Worm (Caenorhabditis elegans) whole organism, young adult: Measurements from ENCODE around the gene his-63.

Source experiments
- B0035.1 ChIP-seq: sonication (generic microtip); optimal IDR thresholded peaks from 2 replicates; lab custom pipeline; 2016; ENCODE audit warnings: missing genetic modification characterization, mild to moderate bottlenecking, missing compliant biosample characterization, missing genotype, missing genetic modification reagents
- D2030.7 ChIP-seq: fragments of 200-800 bp; sonication (Bioruptor generic); IDR thresholded peaks from 2 replicates; pipeline ENCODE4 v1.3.6; 2022; ENCODE audit warnings: missing genetic modification reagents, missing genetic modification characterization, missing compliant biosample characterization
- F33H1.4 ChIP-seq: fragments of 200-800 bp; sonication (Bioruptor generic); IDR thresholded peaks from 2 replicates; pipeline ENCODE4 v1.3.6; 2022; ENCODE audit warnings: missing genetic modification reagents, missing genetic modification characterization, missing compliant biosample characterization
- F37B4.10 ChIP-seq: fragments of 200-800 bp; sonication (Bioruptor generic); IDR thresholded peaks from 2 replicates; pipeline ENCODE4 v1.3.6; 2022; ENCODE audit warnings: missing genetic modification characterization, missing compliant biosample characterization
- F52B5.7 ChIP-seq: sonication (generic microtip); optimal IDR thresholded peaks from 2 replicates; lab custom pipeline; 2016; ENCODE audit warnings: mild to moderate bottlenecking, missing genetic modification characterization, missing compliant biosample characterization
- Y79H2A.3 ChIP-seq: fragments of 200-800 bp; sonication (Bioruptor generic); conservative IDR thresholded peaks from 2 replicates; pipeline ENCODE4 v1.3.6; 2022; ENCODE audit warnings: missing genetic modification reagents, missing genetic modification characterization, missing compliant biosample characterization
- ama-1 ChIP-seq, 3 experiments: fragments of 150-350 bp in 1 of 3; sonication (generic microtip) in 2 of 3; optimal IDR thresholded peaks; 2 replicates each; lab custom pipeline; 2014 to 2018; ENCODE audit warnings: missing biosample characterization in 2 of 3, missing genetic modification characterization in 2 of 3, missing genetic modification reagents in 2 of 3
- aptf-2 ChIP-seq: fragments of 200-800 bp; sonication (Bioruptor generic); conservative IDR thresholded peaks from 2 replicates; pipeline ENCODE4 v1.3.6; 2022; ENCODE audit warnings: missing genetic modification reagents, missing genetic modification characterization, missing compliant biosample characterization
- athp-1 ChIP-seq: sonication (generic microtip); optimal IDR thresholded peaks from 2 replicates; lab custom pipeline; 2017; ENCODE audit warnings: mild to moderate bottlenecking, missing genetic modification characterization, missing compliant biosample characterization
- ceh-58 ChIP-seq: fragments of 200-800 bp; sonication (Bioruptor generic); IDR thresholded peaks from 2 replicates; pipeline ENCODE4 v1.3.6; 2022; ENCODE audit warnings: missing genetic modification characterization, missing compliant biosample characterization
- ceh-91 ChIP-seq: fragments of 200-800 bp; sonication (Bioruptor generic); IDR thresholded peaks from 2 replicates; pipeline ENCODE4 v1.3.6; 2022; ENCODE audit warnings: missing genetic modification reagents, missing genetic modification characterization, missing compliant biosample characterization
- dox-1 ChIP-seq: fragments of 200-800 bp; sonication (Bioruptor generic); IDR thresholded peaks from 2 replicates; pipeline ENCODE4 v1.3.6; 2022; ENCODE audit warnings: missing genetic modification reagents, missing genetic modification characterization, missing compliant biosample characterization
- dpff-1 ChIP-seq: sonication (generic microtip); optimal IDR thresholded peaks from 2 replicates; lab custom pipeline; 2017; ENCODE audit warnings: mild to moderate bottlenecking, missing genetic modification characterization, missing compliant biosample characterization
- dpl-1 ChIP-seq: fragments of 150-350 bp; optimal IDR thresholded peaks from 2 replicates; lab custom pipeline; 2014; ENCODE audit warnings: missing biosample characterization, missing genetic modification reagents, missing genetic modification characterization
- efl-1 ChIP-seq: fragments of 150-350 bp; optimal IDR thresholded peaks from 2 replicates; lab custom pipeline; 2014; ENCODE audit warnings: missing biosample characterization, missing genetic modification reagents, missing genetic modification characterization
- egl-18 ChIP-seq: fragments of 200-800 bp; sonication (Bioruptor generic); IDR thresholded peaks from 2 replicates; pipeline ENCODE4 v1.3.6; 2022; ENCODE audit warnings: missing genetic modification reagents, missing genetic modification characterization, missing compliant biosample characterization
- egl-44 ChIP-seq: fragments of 200-800 bp; sonication (Bioruptor generic); IDR thresholded peaks from 2 replicates; pipeline ENCODE4 v1.3.6; 2022; ENCODE audit warnings: missing genetic modification reagents, missing genetic modification characterization, missing compliant biosample characterization
- egrh-3 ChIP-seq: fragments of 200-800 bp; sonication (Bioruptor generic); IDR thresholded peaks from 2 replicates; pipeline ENCODE4 v1.3.6; 2022; ENCODE audit warnings: missing genetic modification reagents, missing genetic modification characterization, missing compliant biosample characterization
- fkh-3 ChIP-seq: sonication (generic microtip); optimal IDR thresholded peaks from 2 replicates; lab custom pipeline; 2016; ENCODE audit warnings: mild to moderate bottlenecking, missing genetic modification characterization, missing compliant biosample characterization
- hlh-26 ChIP-seq: fragments of 200-800 bp; sonication (Bioruptor generic); conservative IDR thresholded peaks from 2 replicates; pipeline ENCODE4 v1.3.6; 2022; ENCODE audit warnings: missing genetic modification reagents, missing genetic modification characterization, missing compliant biosample characterization
- lag-1 ChIP-seq: fragments of 200-800 bp; sonication (Bioruptor generic); IDR thresholded peaks from 2 replicates; pipeline ENCODE4 v1.3.6; 2022; ENCODE audit warnings: missing genetic modification reagents, missing genetic modification characterization, missing compliant biosample characterization
- let-526 ChIP-seq: fragments of 200-800 bp; sonication (Bioruptor generic); IDR thresholded peaks from 2 replicates; pipeline ENCODE4 v1.3.6; 2022; ENCODE audit warnings: missing genetic modification reagents, missing genetic modification characterization, missing compliant biosample characterization
- lin-40 ChIP-seq: sonication (generic microtip); optimal IDR thresholded peaks from 2 replicates; lab custom pipeline; 2016; ENCODE audit warnings: missing genetic modification characterization, mild to moderate bottlenecking, missing compliant biosample characterization, missing genotype, missing genetic modification reagents
- lin-54 ChIP-seq: fragments of 200-800 bp; sonication (Bioruptor generic); optimal IDR thresholded peaks from 2 replicates; lab custom pipeline; 2018; ENCODE audit warnings: mild to moderate bottlenecking, missing genetic modification characterization, missing compliant biosample characterization
- lsl-1 ChIP-seq: fragments of 200-800 bp; sonication (Bioruptor generic); optimal IDR thresholded peaks from 2 replicates; lab custom pipeline; 2018; ENCODE audit warnings: mild to moderate bottlenecking, missing genetic modification characterization, moderate library complexity, missing compliant biosample characterization
- madf-3 ChIP-seq: fragments of 200-800 bp; sonication (Bioruptor generic); IDR thresholded peaks from 2 replicates; pipeline ENCODE4 v1.3.6; 2022; ENCODE audit warnings: missing genetic modification reagents, missing genetic modification characterization, missing compliant biosample characterization
- madf-6 ChIP-seq: fragments of 200-800 bp; sonication (Bioruptor generic); IDR thresholded peaks from 2 replicates; pipeline ENCODE4 v1.3.6; 2022; ENCODE audit warnings: missing genetic modification reagents, missing genetic modification characterization, missing compliant biosample characterization
- madf-8 ChIP-seq: fragments of 200-800 bp; sonication (Bioruptor generic); conservative IDR thresholded peaks from 2 replicates; pipeline ENCODE4 v1.3.6; 2022; ENCODE audit warnings: missing genetic modification reagents, missing genetic modification characterization, missing compliant biosample characterization
- nfya-1 ChIP-seq: sonication (generic microtip); optimal IDR thresholded peaks from 2 replicates; lab custom pipeline; 2017; ENCODE audit warnings: antibody characterized with exemption, missing compliant biosample characterization, missing genetic modification characterization, borderline replicate concordance; ENCODE audit not compliant: insufficient read depth
- nfyb-1 ChIP-seq: fragments of 200-800 bp; sonication (Bioruptor generic); IDR thresholded peaks from 2 replicates; pipeline ENCODE4 v1.3.6; 2022; ENCODE audit warnings: missing genetic modification reagents, missing genetic modification characterization, missing compliant biosample characterization
- nhr-179 ChIP-seq: sonication (generic microtip); optimal IDR thresholded peaks from 2 replicates; lab custom pipeline; 2016; ENCODE audit warnings: mild to moderate bottlenecking, missing genetic modification characterization, missing compliant biosample characterization
- nhr-90 ChIP-seq: sonication (generic microtip); optimal IDR thresholded peaks from 2 replicates; lab custom pipeline; 2016; ENCODE audit warnings: missing genotype, mild to moderate bottlenecking, missing genetic modification characterization, missing compliant biosample characterization
- pbrm-1 ChIP-seq: fragments of 200-800 bp; sonication (Bioruptor generic); IDR thresholded peaks from 2 replicates; pipeline ENCODE4 v1.3.6; 2022; ENCODE audit warnings: missing genetic modification reagents, missing genetic modification characterization, missing compliant biosample characterization
- pha-4 ChIP-seq: fragments of 150-350 bp; sonication (generic microtip); optimal IDR thresholded peaks from 2 replicates; lab custom pipeline; 2014; ENCODE audit warnings: missing biosample characterization, missing genetic modification reagents, missing genetic modification characterization
- repo-1 ChIP-seq: sonication (generic microtip); optimal IDR thresholded peaks from 2 replicates; lab custom pipeline; 2017; ENCODE audit warnings: mild to moderate bottlenecking, missing genetic modification characterization, missing compliant biosample characterization
- snpc-1.1 ChIP-seq: sonication (generic microtip); optimal IDR thresholded peaks from 2 replicates; lab custom pipeline; 2017; ENCODE audit warnings: missing genetic modification characterization, mild to moderate bottlenecking, missing compliant biosample characterization, antibody characterized with exemption, moderate library complexity, missing genotype, missing genetic modification reagents; ENCODE audit not compliant: insufficient read depth
- snpc-1.3 ChIP-seq: sonication (generic microtip); optimal IDR thresholded peaks from 2 replicates; lab custom pipeline; 2017; ENCODE audit warnings: missing genetic modification characterization, mild to moderate bottlenecking, missing compliant biosample characterization, antibody characterized with exemption, moderate library complexity, missing genotype, missing genetic modification reagents; ENCODE audit not compliant: insufficient read depth
- snpc-4 ChIP-seq, 5 experiments: fragments of 150-350 bp in 1 of 5; sonication (generic microtip) in 4 of 5; optimal IDR thresholded peaks; 2 replicates each; lab custom pipeline; 2014 to 2018; ENCODE audit warnings: missing genetic modification characterization in 5 of 5, missing biosample characterization in 3 of 5, antibody characterized with exemption in 2 of 5, mild to moderate bottlenecking in 2 of 5, missing compliant biosample characterization in 2 of 5, missing genotype in 2 of 5, moderate library complexity in 2 of 5, missing genetic modification reagents in 1 of 5
- tlf-1 ChIP-seq: fragments of 200-800 bp; sonication (Bioruptor generic); optimal IDR thresholded peaks from 2 replicates; lab custom pipeline; 2018; ENCODE audit warnings: mild to moderate bottlenecking, missing genetic modification characterization, missing compliant biosample characterization
- unc-130 ChIP-seq: sonication (generic microtip); optimal IDR thresholded peaks from 2 replicates; lab custom pipeline; 2016; ENCODE audit warnings: missing genetic modification reagents, missing genetic modification characterization, missing compliant biosample characterization
- unc-62 ChIP-seq: fragments of 150-350 bp; optimal IDR thresholded peaks from 2 replicates; lab custom pipeline; 2014; ENCODE audit warnings: missing biosample characterization, missing genetic modification reagents, missing genetic modification characterization
- xnd-1 ChIP-seq: sonication (generic microtip); optimal IDR thresholded peaks from 2 replicates; lab custom pipeline; 2016; ENCODE audit warnings: missing genotype, missing genetic modification reagents, missing genetic modification characterization, missing compliant biosample characterization
- ztf-25 ChIP-seq: fragments of 200-800 bp; sonication (Bioruptor generic); IDR thresholded peaks from 2 replicates; pipeline ENCODE4 v1.3.6; 2022; ENCODE audit warnings: missing genetic modification reagents, missing genetic modification characterization, missing compliant biosample characterization
- ztf-26 ChIP-seq: sonication (generic microtip); optimal IDR thresholded peaks from 2 replicates; lab custom pipeline; 2017; ENCODE audit warnings: missing genetic modification characterization, missing compliant biosample characterization

Gene his-63

ce11 chrIV:11403288-11403991 lies 3.2 kb downstream of the his-63 start, which contains the start of the genes memi-3 and cyp-31A2:
Gene memi-3, minus strand, starts transcription at chrIV:11403338.
Gene cyp-31A2, plus strand, starts transcription at chrIV:11403961.
- TF ChIP-seq repo-1 (tag; lab: Kevin White, UChicago), result no peak
- no peak for TF ChIP-seq fkh-3
- no peak for TF ChIP-seq lag-1 (GFP tag; lab: Robert Waterston, UW)
- TF ChIP-seq F33H1.4 (GFP tag; lab: Robert Waterston, UW), result peak; percentile 87
- TF ChIP-seq lin-54 (GFP tag; lab: Kevin White, UChicago), result peak; percentile 45
- peak; percentile 40; the same call in 1 of the 2 replicates for TF ChIP-seq ceh-91
- TF ChIP-seq madf-8 (GFP tag; lab: Robert Waterston, UW), result peak; percentile 5; the same call in 1 of the 2 replicates
- TF ChIP-seq pbrm-1 (GFP tag; lab: Robert Waterston, UW), result no peak
- TF ChIP-seq madf-6 (GFP tag; lab: Robert Waterston, UW), result peak; percentile 86
- TF ChIP-seq efl-1 (GFP tag; lab: Kevin White, UChicago), result peak; percentile 76
- peak; percentile 80 for TF ChIP-seq xnd-1 (tag; lab: Kevin White, UChicago)
- TF ChIP-seq F37B4.10, result no peak
- peak; percentile 50 for TF ChIP-seq dpl-1 (GFP tag; lab: Kevin White, UChicago)
- TF ChIP-seq lsl-1, result peak; percentile 82
- TF ChIP-seq D2030.7 (GFP tag; lab: Robert Waterston, UW), result peak; percentile 39; the same call in 1 of the 2 replicates
- TF ChIP-seq unc-130 (GFP tag; lab: Kevin White, UChicago), result peak; percentile 39
- no peak for TF ChIP-seq snpc-4 (GFP tag; optimal IDR thresholded peaks at IDR 0.05; lab: Kevin White, UChicago)
- peak in 1 of 4 experiments; percentile 7 for TF ChIP-seq snpc-4 (tag; optimal IDR thresholded peaks at IDR 0.05; lab: Kevin White, UChicago)

ce11 chrIV:11401482-11401881 lies 5.2 kb downstream of the his-63 start:
- TF ChIP-seq lin-40 (tag; lab: Kevin White, UChicago) (no peak), F33H1.4 (GFP tag; lab: Robert Waterston, UW) (0 out of 2 replicates have a peak, but pooled peaks have one; percentile 23), madf-3 (GFP tag; lab: Robert Waterston, UW) (0 out of 2 replicates have a peak, but pooled peaks have one; percentile 9), nfya-1 (no peak), dpl-1 (GFP tag; lab: Kevin White, UChicago) (no peak), unc-62 (GFP tag; lab: Kevin White, UChicago) (no peak), ztf-26 (tag; lab: Kevin White, UChicago) (no peak), fkh-3 (no peak), let-526 (no peak), nhr-179 (tag; lab: Kevin White, UChicago) (no peak), pha-4 (tag; lab: Kevin White, UChicago) (no peak), dox-1 (GFP tag; lab: Robert Waterston, UW) (peak; percentile 59), dpff-1 (no peak), egrh-3 (no peak), madf-8 (GFP tag; lab: Robert Waterston, UW) (no peak), nfyb-1 (GFP tag; lab: Robert Waterston, UW) (no peak), ceh-58 (GFP tag; lab: Robert Waterston, UW) (no peak), aptf-2 (GFP tag; lab: Robert Waterston, UW) (no peak), snpc-1.1 (no peak), egl-18 (no peak), ama-1 (optimal IDR thresholded peaks at IDR 0.05; lab: Kevin White, UChicago) (no peak), ama-1 (GFP tag; optimal IDR thresholded peaks at IDR 0.05; lab: Kevin White, UChicago) (peak in 1 of 2 experiments; percentile 8), B0035.1 (no peak), hlh-26 (GFP tag; lab: Robert Waterston, UW) (no peak), egl-44 (GFP tag; lab: Robert Waterston, UW) (0 out of 2 replicates have a peak, but pooled peaks have one; percentile 32), Y79H2A.3 (GFP tag; lab: Robert Waterston, UW) (peak; percentile 46; the same call in 1 of the 2 replicates), nhr-90 (tag; lab: Kevin White, UChicago) (no peak), tlf-1 (GFP tag; lab: Kevin White, UChicago) (peak; percentile 21), efl-1 (GFP tag; lab: Kevin White, UChicago) (no peak), athp-1 (tag; lab: Kevin White, UChicago) (peak; percentile 15), F52B5.7 (no peak), snpc-1.3 (tag; lab: Kevin White, UChicago) (no peak), F37B4.10 (no peak), ztf-25 (GFP tag; lab: Robert Waterston, UW) (0 out of 2 replicates have a peak, but pooled peaks have one; percentile 26)
